Worm (Caenorhabditis elegans): ENCODE measurements around the gene scb-1.

scb-1 gene

DNA sequence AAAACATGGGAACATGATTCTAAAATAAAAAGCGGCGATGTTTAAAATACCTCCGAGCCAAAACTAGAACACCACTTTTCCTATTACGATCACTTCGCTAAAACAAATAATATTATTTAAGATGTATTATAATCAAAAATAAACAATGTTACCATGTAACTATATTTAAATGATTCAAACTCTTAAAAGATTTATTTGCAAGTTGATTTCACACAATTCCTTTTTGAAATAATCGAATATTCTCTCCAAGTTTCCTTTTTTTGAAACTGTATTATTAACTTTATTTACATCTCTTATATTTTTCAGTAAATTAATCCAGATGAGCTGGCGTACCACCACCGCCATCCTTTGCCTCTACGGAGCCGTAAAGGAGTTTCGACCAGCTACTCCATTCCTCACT is 21.7 kb upstream of the scb-1 start, which contains the start of gene folt-1:
Gene folt-1, plus strand, starts transcription at position 301 of the 400 bp plus-strand sequence.
- TF ChIP-seq pqm-1 (tag; optimal IDR thresholded peaks at IDR 0.05) = no peak
- TF ChIP-seq lin-39 (tag; optimal IDR thresholded peaks at IDR 0.05) = no peak

DNA sequence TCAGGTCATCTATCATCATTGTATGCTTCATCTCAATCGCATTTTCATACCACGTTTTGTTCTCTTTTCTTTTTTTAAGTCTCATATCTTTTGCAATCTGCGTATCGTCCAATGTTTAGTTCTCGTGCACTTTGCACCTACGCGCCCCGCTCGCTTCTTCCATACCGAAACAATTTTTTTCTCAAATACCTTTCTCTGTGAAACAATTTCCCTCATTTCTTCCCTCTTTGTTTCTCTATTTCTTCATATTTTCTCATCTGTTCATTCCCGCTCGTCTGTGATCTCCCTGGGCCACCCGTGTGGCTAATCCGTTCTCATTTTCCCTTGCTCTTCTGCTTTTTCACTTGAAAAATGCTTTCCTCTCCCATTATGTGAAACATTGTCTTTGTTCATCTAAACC is 20.8 kb upstream of the scb-1 start:
- TF ChIP-seq skn-1 (tag; optimal IDR thresholded peaks at IDR 0.05) (no peak), lin-15B (tag; optimal IDR thresholded peaks at IDR 0.05) (peak; percentile 0), nfya-1 (tag; optimal IDR thresholded peaks at IDR 0.05; ENCODE audit: insufficient read depth) (peak; percentile 26), snpc-4 (tag; optimal IDR thresholded peaks at IDR 0.05) (peak; percentile 4), nhr-77 (tag; optimal IDR thresholded peaks at IDR 0.05) (no peak), pha-4 (tag; optimal IDR thresholded peaks at IDR 0.05) (peak; percentile 62), elt-2 (tag; optimal IDR thresholded peaks at IDR 0.05) (peak; percentile 40)

DNA sequence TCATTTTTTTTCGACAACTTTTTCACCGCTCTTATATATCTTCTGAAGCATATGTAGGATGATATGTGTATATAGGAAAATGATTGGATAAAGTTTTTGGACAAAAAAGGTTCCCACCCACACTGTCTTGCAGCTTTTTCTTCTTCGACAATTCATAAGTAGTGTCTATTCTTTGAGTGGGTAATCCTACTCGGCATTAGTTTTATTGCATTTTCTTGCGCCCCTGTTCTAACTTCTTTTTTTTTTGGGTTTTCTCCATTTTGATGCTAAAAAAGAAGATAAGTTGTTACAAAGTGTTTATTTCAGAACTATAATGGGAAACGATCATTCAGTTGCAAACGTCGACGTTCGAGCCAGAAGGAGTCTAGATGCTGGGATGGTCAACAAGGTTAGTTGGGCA is 14.8 kb upstream of the scb-1 start, which contains the start of gene glb-3:
Gene glb-3, plus strand, starts transcription at position 301 of the 400 bp plus-strand sequence.
- no peak for TF ChIP-seq R02D3.7 (tag; optimal IDR thresholded peaks at IDR 0.05)

DNA sequence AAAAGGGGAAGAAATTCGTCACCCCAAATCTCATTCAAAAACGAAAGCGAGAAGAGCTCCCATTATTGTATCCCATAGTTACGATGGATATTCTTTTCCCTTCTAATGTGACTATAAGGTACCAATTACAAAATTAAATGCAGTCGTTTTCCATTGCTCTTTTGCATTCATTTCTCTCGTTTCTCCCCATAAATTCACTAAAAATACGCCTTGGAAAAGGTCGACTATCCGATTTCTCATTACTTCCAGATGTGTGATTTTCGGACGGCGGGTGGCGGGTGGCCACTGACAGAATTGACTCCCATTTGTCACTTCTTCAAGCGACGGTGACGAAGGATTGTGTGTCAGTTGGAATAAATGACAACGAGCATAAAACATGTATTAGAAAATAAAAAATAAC is 14.0 kb upstream of the scb-1 start:
- TF ChIP-seq sea-2 (GFP tag; optimal IDR thresholded peaks at IDR 0.05) (no peak), nhr-23 (tag; optimal IDR thresholded peaks at IDR 0.05) (no peak), daf-12 (tag; optimal IDR thresholded peaks at IDR 0.05) (no peak), nfya-1 (tag; optimal IDR thresholded peaks at IDR 0.05; ENCODE audit: insufficient read depth) (no peak), mdl-1 (tag; optimal IDR thresholded peaks at IDR 0.05) (no peak), jun-1 (tag; optimal IDR thresholded peaks at IDR 0.05) (no peak), lsy-12 (tag; optimal IDR thresholded peaks at IDR 0.05) (no peak), pqm-1 (tag; optimal IDR thresholded peaks at IDR 0.05) (no peak), mml-1 (tag; optimal IDR thresholded peaks at IDR 0.05) (no peak), R02D3.7 (tag; optimal IDR thresholded peaks at IDR 0.05) (no peak), ceh-16 (tag; optimal IDR thresholded peaks at IDR 0.05) (no peak), zag-1 (tag; optimal IDR thresholded peaks at IDR 0.05) (no peak)

DNA sequence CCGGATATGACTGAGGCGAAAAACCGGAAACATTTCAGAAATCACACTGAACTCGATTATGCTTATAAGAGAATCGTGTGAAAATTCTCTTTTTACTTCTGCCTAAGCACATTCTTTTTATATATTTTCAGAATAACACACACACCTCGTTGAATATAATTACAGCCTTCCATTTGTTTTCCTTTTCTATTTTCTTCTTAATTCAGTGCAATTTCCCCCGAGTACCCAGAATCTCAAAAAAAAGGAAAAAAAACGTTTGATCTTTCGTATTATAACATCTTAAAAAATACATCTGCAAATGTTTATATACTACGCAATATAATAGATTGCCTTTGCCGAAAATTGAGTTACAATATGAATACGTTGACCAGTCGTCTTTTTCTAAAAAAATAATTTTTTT is 12.3 kb upstream of the scb-1 start:
- TF ChIP-seq ama-1 (optimal IDR thresholded peaks at IDR 0.05) (no peak), elt-2 (tag; optimal IDR thresholded peaks at IDR 0.05) (no peak), nhr-237 (tag; optimal IDR thresholded peaks at IDR 0.05) (no peak), ceh-82 (tag; optimal IDR thresholded peaks at IDR 0.05) (no peak), nhr-25 (tag; optimal IDR thresholded peaks at IDR 0.05) (no peak), snpc-4 (tag; optimal IDR thresholded peaks at IDR 0.05) (no peak), lin-15B (tag; optimal IDR thresholded peaks at IDR 0.05) (no peak), aly-2 (tag; optimal IDR thresholded peaks at IDR 0.05) (no peak), daf-12 (tag; optimal IDR thresholded peaks at IDR 0.05) (no peak)

DNA sequence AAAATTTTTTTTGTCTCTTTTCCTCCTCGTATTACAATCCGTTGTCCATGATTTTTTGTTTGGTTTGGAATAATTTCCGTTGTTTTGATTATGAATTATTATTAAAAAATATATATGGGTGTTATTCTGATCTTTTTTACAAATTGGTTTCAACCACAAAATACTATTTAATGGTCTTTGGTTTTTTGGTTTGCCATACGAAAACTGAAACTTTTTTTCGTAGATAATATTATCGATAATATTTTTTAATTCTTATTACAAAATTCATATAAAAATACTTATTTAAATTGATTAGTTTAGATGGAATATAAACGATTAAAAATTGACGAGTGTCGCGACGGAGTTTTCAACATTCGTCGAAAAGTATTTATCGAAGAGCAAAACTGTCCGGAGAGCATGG is 7.7 kb upstream of the scb-1 start, which contains the start of gene jmjd-5:
Gene jmjd-5, plus strand, starts transcription at position 301 of the 400 bp plus-strand sequence.
- TF ChIP-seq nhr-25 (tag; optimal IDR thresholded peaks at IDR 0.05) = no peak
- no peak for TF ChIP-seq skn-1 (tag; optimal IDR thresholded peaks at IDR 0.05)
- no peak for TF ChIP-seq aly-2 (tag; optimal IDR thresholded peaks at IDR 0.05)
- TF ChIP-seq nhr-28 (tag; optimal IDR thresholded peaks at IDR 0.05) = no peak
- TF ChIP-seq sea-2 (GFP tag; optimal IDR thresholded peaks at IDR 0.05) = no peak
- TF ChIP-seq unc-62 (GFP tag; optimal IDR thresholded peaks at IDR 0.05) = no peak
- no peak for TF ChIP-seq nhr-43 (tag; optimal IDR thresholded peaks at IDR 0.05; ENCODE audit: poor library complexity, severe bottlenecking)
- TF ChIP-seq lin-15B (tag; optimal IDR thresholded peaks at IDR 0.05) = no peak
- no peak for TF ChIP-seq jun-1 (tag; optimal IDR thresholded peaks at IDR 0.05)

DNA sequence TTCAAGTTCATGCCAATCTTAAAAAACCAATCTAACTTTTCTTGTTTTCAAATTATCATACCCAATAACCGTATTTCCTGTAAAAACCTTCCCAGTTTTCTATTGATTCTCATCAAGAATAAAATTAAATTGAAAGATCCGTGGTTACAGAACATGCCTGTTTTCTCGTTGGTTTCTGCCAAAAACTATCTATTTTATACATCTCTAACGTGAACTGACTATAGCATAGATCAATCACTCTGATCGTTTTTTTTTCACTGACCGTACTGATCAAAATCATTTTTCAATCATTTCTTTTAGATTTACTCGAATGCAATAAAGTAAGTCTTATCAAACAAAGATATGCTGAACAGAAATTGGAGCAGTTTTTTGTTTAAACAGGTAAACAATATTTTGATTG is 5.4 kb upstream of the scb-1 start, which contains the start of gene C06H2.2:
Gene C06H2.2, plus strand, starts transcription at position 301 of the 400 bp plus-strand sequence.
- TF ChIP-seq ztf-4 (tag; optimal IDR thresholded peaks at IDR 0.05) (no peak), jun-1 (tag; optimal IDR thresholded peaks at IDR 0.05) (no peak), egl-5 (tag; optimal IDR thresholded peaks at IDR 0.05) (no peak), fkh-10 (GFP tag; optimal IDR thresholded peaks at IDR 0.05) (no peak), unc-62 (GFP tag; optimal IDR thresholded peaks at IDR 0.05) (no peak), sea-2 (GFP tag; optimal IDR thresholded peaks at IDR 0.05) (no peak), ceh-16 (tag; optimal IDR thresholded peaks at IDR 0.05) (no peak), pha-4 (tag; optimal IDR thresholded peaks at IDR 0.05) (no peak), ceh-28 (tag; optimal IDR thresholded peaks at IDR 0.05) (no peak), nhr-11 (tag; optimal IDR thresholded peaks at IDR 0.05) (no peak), lsy-12 (tag; optimal IDR thresholded peaks at IDR 0.05) (no peak), hmg-11 (tag; optimal IDR thresholded peaks at IDR 0.05) (no peak), fos-1 (tag; optimal IDR thresholded peaks at IDR 0.05) (no peak)
